Fruit fly (Drosophila melanogaster) whole organism, embryonic: ENCODE measurements around the gene CG14545.

Experiments
- BEAF-32 ChIP-seq: fragments of 200-800 bp; sonication (Bioruptor generic); optimal IDR thresholded peaks from 3 replicates; lab custom pipeline; 2017; ENCODE audit warnings: missing biosample characterization, missing genetic modification characterization, mild to moderate bottlenecking, moderate library complexity, missing genetic modification reagents
- Bgb ChIP-seq: fragments of 200-800 bp; sonication (Bioruptor generic); IDR thresholded peaks from 2 replicates; pipeline ENCODE4 v1.3.6; 2022; ENCODE audit warnings: missing biosample characterization, missing genetic modification characterization; ENCODE audit not compliant: partially characterized antibody
- CG10543 ChIP-seq: fragments of 200-800 bp; sonication (Bioruptor generic); optimal IDR thresholded peaks from 3 replicates; lab custom pipeline; 2017; ENCODE audit warnings: missing biosample characterization, mild to moderate bottlenecking, missing genetic modification characterization, moderate library complexity
- CG11247 ChIP-seq: fragments of 200-800 bp; sonication (Bioruptor generic); IDR thresholded peaks from 2 replicates; pipeline ENCODE4 v1.3.6; 2022; ENCODE audit warnings: missing biosample characterization, missing genetic modification characterization
- CG11695 ChIP-seq: fragments of 200-800 bp; sonication (Bioruptor generic); IDR thresholded peaks from 3 replicates; pipeline ENCODE4 v1.3.6; 2022; ENCODE audit warnings: missing biosample characterization, missing genetic modification characterization
- CG13424 ChIP-seq: fragments of 200-800 bp; sonication (Bioruptor generic); optimal IDR thresholded peaks from 2 replicates; lab custom pipeline; 2019; ENCODE audit warnings: missing biosample characterization, mild to moderate bottlenecking, missing genetic modification characterization, moderate library complexity
- CG14050 ChIP-seq: fragments of 200-800 bp; sonication (Bioruptor generic); IDR thresholded peaks from 3 replicates; pipeline ENCODE4 v1.3.6; 2022; ENCODE audit warnings: missing biosample characterization, missing genetic modification characterization
- CG15073 ChIP-seq: fragments of 200-800 bp; sonication (Bioruptor generic); optimal IDR thresholded peaks from 2 replicates; lab custom pipeline; 2016; ENCODE audit warnings: missing biosample characterization, missing genetic modification characterization
- CG15269 ChIP-seq: fragments of 200-800 bp; sonication (Bioruptor generic); optimal IDR thresholded peaks from 2 replicates; lab custom pipeline; 2018; ENCODE audit warnings: missing biosample characterization, mild to moderate bottlenecking, missing genetic modification characterization, moderate library complexity
- CG15514 ChIP-seq: fragments of 200-800 bp; sonication (Bioruptor generic); optimal IDR thresholded peaks from 3 replicates; lab custom pipeline; 2017; ENCODE audit warnings: missing biosample characterization, missing genetic modification characterization, mild to moderate bottlenecking, moderate library complexity, missing genetic modification reagents
- CG17328 ChIP-seq: fragments of 200-800 bp; sonication (Bioruptor generic); IDR thresholded peaks from 2 replicates; pipeline ENCODE4 v1.3.6; 2022; ENCODE audit warnings: missing biosample characterization, missing genetic modification characterization
- CG17912 ChIP-seq: fragments of 200-800 bp; sonication (Bioruptor generic); optimal IDR thresholded peaks from 2 replicates; lab custom pipeline; 2018; ENCODE audit warnings: missing biosample characterization, mild to moderate bottlenecking, missing genetic modification characterization
- CG18599 ChIP-seq: fragments of 200-800 bp; sonication (Bioruptor generic); optimal IDR thresholded peaks from 3 replicates; lab custom pipeline; 2017; ENCODE audit warnings: missing biosample characterization, missing genetic modification characterization, mild to moderate bottlenecking, moderate library complexity, missing genetic modification reagents
- CG6689 ChIP-seq: fragments of 200-800 bp; sonication (Bioruptor generic); IDR thresholded peaks from 2 replicates; pipeline ENCODE4 v1.3.6; 2022; ENCODE audit warnings: missing biosample characterization, missing genetic modification characterization
- CG6854 ChIP-seq: fragments of 200-800 bp; sonication (Bioruptor generic); optimal IDR thresholded peaks from 3 replicates; lab custom pipeline; 2017; ENCODE audit warnings: missing biosample characterization, mild to moderate bottlenecking, missing genetic modification characterization
- CG7839 ChIP-seq: fragments of 200-800 bp; sonication (Bioruptor generic); optimal IDR thresholded peaks from 3 replicates; lab custom pipeline; 2018; ENCODE audit warnings: missing biosample characterization, mild to moderate bottlenecking, missing genetic modification characterization, moderate library complexity
- CG9727 ChIP-seq: fragments of 200-800 bp; sonication (Bioruptor generic); optimal IDR thresholded peaks from 3 replicates; lab custom pipeline; 2017; ENCODE audit warnings: missing biosample characterization, mild to moderate bottlenecking, missing genetic modification characterization
- D ChIP-seq, 2 experiments: fragments of 200-800 bp in 1 of 2; fragments of >200 bp in 1 of 2; sonication (Bioruptor generic) in 1 of 2; optimal IDR thresholded peaks; 2 replicates in 1 of 2; 3 replicates in 1 of 2; lab custom pipeline; 2017; ENCODE audit warnings: mild to moderate bottlenecking in 1 of 2, missing biosample characterization in 1 of 2, missing genetic modification characterization in 1 of 2, missing genetic modification reagents in 1 of 2
- Dll ChIP-seq: fragments of 200-800 bp; sonication (Bioruptor generic); IDR thresholded peaks from 4 replicates; pipeline ENCODE4 v1.3.6; 2022; ENCODE audit warnings: missing biosample characterization, missing genetic modification characterization; ENCODE audit not compliant: partially characterized antibody
- H15 ChIP-seq: fragments of 200-800 bp; sonication (Bioruptor generic); IDR thresholded peaks from 3 replicates; pipeline ENCODE4 v1.3.6; 2022; ENCODE audit warnings: missing biosample characterization, missing genetic modification characterization
- HmgZ ChIP-seq: fragments of 200-800 bp; sonication (Bioruptor generic); optimal IDR thresholded peaks from 2 replicates; lab custom pipeline; 2018; ENCODE audit warnings: missing biosample characterization, mild to moderate bottlenecking, missing genetic modification characterization
- Hmr ChIP-seq: fragments of 200-800 bp; sonication (Bioruptor generic); optimal IDR thresholded peaks from 3 replicates; lab custom pipeline; 2017; ENCODE audit warnings: mild to moderate bottlenecking, missing biosample characterization, missing genetic modification reagents, missing genetic modification characterization
- Hr3 ChIP-seq: fragments of 200-800 bp; sonication (Bioruptor generic); optimal IDR thresholded peaks from 3 replicates; lab custom pipeline; 2016; ENCODE audit warnings: missing biosample characterization, missing genetic modification characterization
- Meics ChIP-seq: fragments of 200-800 bp; sonication (Bioruptor generic); optimal IDR thresholded peaks from 2 replicates; lab custom pipeline; 2017; ENCODE audit warnings: missing biosample characterization, mild to moderate bottlenecking, missing genetic modification characterization
- Mrtf ChIP-seq: fragments of 200-800 bp; sonication (Bioruptor generic); IDR thresholded peaks from 3 replicates; pipeline ENCODE4 v1.3.6; 2022; ENCODE audit warnings: missing biosample characterization, missing genetic modification characterization
- NC2β ChIP-seq: fragments of 200-800 bp; sonication (Bioruptor generic); optimal IDR thresholded peaks from 2 replicates; lab custom pipeline; 2016; ENCODE audit warnings: missing biosample characterization, missing genetic modification characterization
- Pdp1 ChIP-seq, 2 experiments: fragments of 200-800 bp; sonication (Bioruptor generic); optimal IDR thresholded peaks; 3 replicates each; lab custom pipeline; 2016; ENCODE audit warnings: missing biosample characterization in 2 of 2, missing genetic modification characterization in 2 of 2, mild to moderate bottlenecking in 1 of 2, moderate library complexity in 1 of 2
- Ptx1 ChIP-seq: fragments of 200-800 bp; sonication (Bioruptor generic); IDR thresholded peaks from 2 replicates; pipeline ENCODE4 v1.3.6; 2022; ENCODE audit warnings: missing biosample characterization, missing genetic modification characterization
- Ravus ChIP-seq: fragments of 200-800 bp; sonication (Bioruptor generic); IDR thresholded peaks from 2 replicates; pipeline ENCODE4 v1.3.6; 2022; ENCODE audit warnings: missing biosample characterization, missing genetic modification characterization
- Scr ChIP-seq: fragments of 200-800 bp; sonication (Bioruptor generic); IDR thresholded peaks from 2 replicates; pipeline ENCODE4 v1.3.6; 2022; ENCODE audit warnings: missing biosample characterization, missing genetic modification characterization; ENCODE audit not compliant: partially characterized antibody
- abd-A ChIP-seq: fragments of 200-800 bp; sonication (Bioruptor generic); optimal IDR thresholded peaks from 3 replicates; lab custom pipeline; 2019; ENCODE audit warnings: missing biosample characterization, mild to moderate bottlenecking, missing genetic modification characterization, moderate library complexity
- caup ChIP-seq: fragments of 200-800 bp; sonication (Bioruptor generic); optimal IDR thresholded peaks from 3 replicates; lab custom pipeline; 2017; ENCODE audit warnings: missing biosample characterization, mild to moderate bottlenecking, missing genetic modification characterization, moderate library complexity; ENCODE audit not compliant: severe bottlenecking
- dan ChIP-seq: fragments of 200-800 bp; sonication (Bioruptor generic); IDR thresholded peaks from 2 replicates; pipeline ENCODE4 v1.3.6; 2022; ENCODE audit warnings: missing biosample characterization, missing genetic modification characterization
- danr ChIP-seq: fragments of 200-800 bp; sonication (Bioruptor generic); IDR thresholded peaks from 2 replicates; pipeline ENCODE4 v1.3.6; 2022; ENCODE audit warnings: missing biosample characterization, missing genetic modification characterization
- dati ChIP-seq: fragments of 200-800 bp; sonication (Bioruptor generic); IDR thresholded peaks from 2 replicates; pipeline ENCODE4 v1.3.6; 2022; ENCODE audit warnings: missing biosample characterization, missing genetic modification characterization
- dmrt99B ChIP-seq: fragments of 200-800 bp; sonication (Bioruptor generic); optimal IDR thresholded peaks from 2 replicates; lab custom pipeline; 2018; ENCODE audit warnings: missing biosample characterization, mild to moderate bottlenecking, missing genetic modification characterization, moderate library complexity
- dysf ChIP-seq: fragments of 200-800 bp; sonication (Bioruptor generic); IDR thresholded peaks from 3 replicates; pipeline ENCODE4 v1.3.6; 2022; ENCODE audit warnings: missing biosample characterization, missing genetic modification characterization
- ems ChIP-seq: fragments of 200-800 bp; sonication (Bioruptor generic); optimal IDR thresholded peaks from 3 replicates; lab custom pipeline; 2016; ENCODE audit warnings: missing biosample characterization, missing genetic modification characterization
- fd96Cb ChIP-seq: fragments of 200-800 bp; sonication (Bioruptor generic); optimal IDR thresholded peaks from 2 replicates; lab custom pipeline; 2018; ENCODE audit warnings: missing biosample characterization, mild to moderate bottlenecking, missing genetic modification characterization, moderate library complexity
- grau ChIP-seq: fragments of 200-800 bp; optimal IDR thresholded peaks from 3 replicates; lab custom pipeline; 2019; ENCODE audit warnings: missing biosample characterization, mild to moderate bottlenecking, missing genetic modification characterization, moderate library complexity
- hkb ChIP-seq, 2 experiments: fragments of 200-800 bp in 1 of 2; fragments of >200 bp in 1 of 2; sonication (Bioruptor generic) in 1 of 2; IDR thresholded peaks in 1 of 2; optimal IDR thresholded peaks in 1 of 2; 2 replicates each; pipeline versions ENCODE4 v1.3.6 to Lab custom; 2017 to 2022; ENCODE audit warnings: missing biosample characterization in 1 of 2, missing genetic modification characterization in 1 of 2
- lab ChIP-seq: fragments of 200-800 bp; sonication (Bioruptor generic); optimal IDR thresholded peaks from 3 replicates; lab custom pipeline; 2017; ENCODE audit warnings: missing biosample characterization, missing genetic modification characterization, mild to moderate bottlenecking, moderate library complexity, missing genetic modification reagents
- lmd ChIP-seq: fragments of 200-800 bp; sonication (Bioruptor generic); IDR thresholded peaks from 2 replicates; pipeline ENCODE4 v1.3.6; 2022; ENCODE audit warnings: missing biosample characterization, missing genetic modification characterization
- odd ChIP-seq: fragments of 200-800 bp; sonication (Bioruptor generic); optimal IDR thresholded peaks from 2 replicates; lab custom pipeline; 2017; ENCODE audit warnings: missing biosample characterization, mild to moderate bottlenecking, missing genetic modification characterization
- pan ChIP-seq, 4 experiments: fragments of >200 bp in 3 of 4; fragments of 200-800 bp in 1 of 4; sonication (Bioruptor generic) in 1 of 4; optimal IDR thresholded peaks in 3 of 4; IDR thresholded peaks in 1 of 4; 2 replicates each; pipeline versions ENCODE4 v1.3.6 to Lab custom; 2017 to 2022; ENCODE audit warnings: missing biosample characterization in 2 of 4, missing genetic modification characterization in 2 of 4, mixed read lengths in 1 of 4
- schlank ChIP-seq: fragments of 200-800 bp; sonication (Bioruptor generic); optimal IDR thresholded peaks from 2 replicates; lab custom pipeline; 2018; ENCODE audit warnings: missing biosample characterization, mild to moderate bottlenecking, missing genetic modification characterization
- ssp ChIP-seq: fragments of 200-800 bp; sonication (Bioruptor generic); IDR thresholded peaks from 2 replicates; pipeline ENCODE4 v1.3.6; 2022; ENCODE audit warnings: missing biosample characterization, missing genetic modification characterization

Gene CG14545

dm6 chr3R:25854825-25855224, 3.7 kb upstream of the CG14545 start (continued):
- TF ChIP-seq CG15269 (tag; lab: Kevin White, UChicago) (peak; percentile 28), Mrtf (no peak), CG7839 (tag; lab: Kevin White, UChicago) (peak; percentile 33), dysf (peak; percentile 54; the same call in 1 of the 3 replicates), H15 (GFP tag; lab: Robert Waterston, UW) (no peak), HmgZ (tag; lab: Kevin White, UChicago) (no peak), Dll (GFP tag; lab: Robert Waterston, UW) (no peak), CG17912 (GFP tag; lab: Kevin White, UChicago) (no peak), caup (GFP tag; lab: Kevin White, UChicago) (peak; percentile 29), Bgb (GFP tag; lab: Robert Waterston, UW) (no peak), Ravus (GFP tag; lab: Robert Waterston, UW) (no peak), ssp (GFP tag; lab: Robert Waterston, UW) (peak; percentile 17; the same call in 1 of the 2 replicates), CG10543 (GFP tag; lab: Kevin White, UChicago) (no peak), lmd (0 out of 2 replicates have a peak, but pooled peaks have one; percentile 31), schlank (tag; lab: Kevin White, UChicago) (no peak), dmrt99B (tag; lab: Kevin White, UChicago) (peak; percentile 35), Pdp1 (GFP tag; optimal IDR thresholded peaks at IDR 0.05; lab: Kevin White, UChicago) (no peak), danr (GFP tag; lab: Robert Waterston, UW) (0 out of 2 replicates have a peak, but pooled peaks have one; percentile 7), BEAF-32 (GFP tag; lab: Kevin White, UChicago) (no peak), CG6854 (GFP tag; lab: Kevin White, UChicago) (peak; percentile 23), Meics (GFP tag; lab: Kevin White, UChicago) (peak; percentile 19), fd96Cb (tag; lab: Kevin White, UChicago) (no peak), grau (peak; percentile 32), NC2β (no peak), CG14050 (no peak), CG13424 (peak; percentile 18), CG15514 (GFP tag; lab: Kevin White, UChicago) (peak; percentile 26), odd (GFP tag; lab: Kevin White, UChicago) (no peak), Scr (no peak), CG17328 (GFP tag; lab: Robert Waterston, UW) (0 out of 2 replicates have a peak, but pooled peaks have one; percentile 18), dan (no peak), CG11695 (GFP tag; lab: Robert Waterston, UW) (0 out of 3 replicates have a peak, but pooled peaks have one; percentile 45), hkb (optimal IDR thresholded peaks at IDR 0.05; lab: Kevin White, UChicago) (no peak), hkb (GFP tag; IDR thresholded peaks at IDR 0.05; lab: Robert Waterston, UW) (peak; percentile 51; the same call in 1 of the 2 replicates), Hmr (GFP tag; lab: Kevin White, UChicago) (peak; percentile 51), dati (GFP tag; lab: Robert Waterston, UW) (no peak), CG11247 (GFP tag; lab: Robert Waterston, UW) (0 out of 2 replicates have a peak, but pooled peaks have one; percentile 12), CG15073 (GFP tag; lab: Kevin White, UChicago) (no peak), Ptx1 (GFP tag; lab: Robert Waterston, UW) (peak; percentile 16; the same call in 1 of the 2 replicates), D (optimal IDR thresholded peaks at IDR 0.05; lab: Kevin White, UChicago) (no peak), D (GFP tag; optimal IDR thresholded peaks at IDR 0.05; lab: Kevin White, UChicago) (no peak), CG18599 (GFP tag; lab: Kevin White, UChicago) (peak; percentile 76), abd-A (tag; lab: Kevin White, UChicago) (peak; percentile 55), lab (peak; percentile 55), Hr3 (GFP tag; lab: Kevin White, UChicago) (no peak), pan (optimal IDR thresholded peaks at IDR 0.05; lab: Kevin White, UChicago) (no peak), pan (GFP tag; optimal IDR thresholded peaks at IDR 0.05 in 1 of 2, IDR thresholded peaks at IDR 0.05 in 1 of 2) (peak in 1 of 2 experiments; percentile 40), CG6689 (no peak), ems (GFP tag; lab: Kevin White, UChicago) (no peak), CG9727 (peak; percentile 11)
